Fruit fly (Drosophila melanogaster) whole organism: ENCODE measurements around the gene Cpr76Bd.

Source experiments
- CG8478 ChIP-seq: fragments of >200 bp; optimal IDR thresholded peaks from 2 replicates; lab custom pipeline; 2018; ENCODE audit warnings: inconsistent platforms
- Dll ChIP-seq: fragments of >200 bp; optimal IDR thresholded peaks from 2 replicates; lab custom pipeline; 2017
- EcR ChIP-seq, 2 experiments: fragments of >200 bp; optimal IDR thresholded peaks; 2 replicates each; lab custom pipeline; 2017; ENCODE audit warnings: missing biosample characterization in 2 of 2, missing genetic modification characterization in 2 of 2, missing genetic modification reagents in 2 of 2
- pan ChIP-seq: fragments of >200 bp; optimal IDR thresholded peaks from 2 replicates; lab custom pipeline; 2017
- psq ChIP-seq: fragments of >200 bp; optimal IDR thresholded peaks from 2 replicates; lab custom pipeline; 2017
- usp ChIP-seq: fragments of >200 bp; optimal IDR thresholded peaks from 2 replicates; lab custom pipeline; 2017; ENCODE audit warnings: missing biosample characterization, missing genetic modification characterization, mixed read lengths

DNA sequence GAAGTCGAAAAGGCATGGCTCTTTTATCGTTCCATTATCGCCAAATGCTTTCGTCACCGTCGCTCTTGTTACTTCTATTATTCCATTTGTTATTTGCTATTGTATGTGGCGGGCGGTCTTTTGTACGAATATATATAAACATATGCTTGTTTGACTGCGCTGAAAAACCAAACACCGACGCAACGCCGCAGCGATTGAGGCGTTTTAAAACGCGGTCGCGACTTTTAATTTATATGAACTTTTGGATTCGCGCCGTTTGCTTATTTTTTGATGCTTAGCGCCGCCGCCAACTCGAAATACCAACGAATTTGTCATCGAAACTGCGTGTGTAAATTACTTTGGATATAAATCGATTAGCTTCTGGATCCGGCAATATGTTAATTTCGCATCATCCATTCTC is 35.4 kb upstream of the Cpr76Bd start:
- TF ChIP-seq pan (no peak), usp (no peak), psq (lab: Kevin White, UChicago) (no peak), CG8478 (lab: Kevin White, UChicago) (no peak), Dll (lab: Kevin White, UChicago) (no peak), EcR (GFP tag; optimal IDR thresholded peaks at IDR 0.05; lab: Kevin White, UChicago) (no peak)
